Worm (Caenorhabditis elegans) whole organism, L4/young adult: ENCODE measurements around the gene C35A11.3.

Experiments used
- W03F9.2 ChIP-seq: fragments of 150-350 bp; optimal IDR thresholded peaks from 2 replicates; lab custom pipeline; 2014; ENCODE audit warnings: missing biosample characterization, missing genetic modification characterization
- dao-5 ChIP-seq: sonication (generic microtip); optimal IDR thresholded peaks from 2 replicates; lab custom pipeline; 2016; ENCODE audit warnings: missing genotype, missing genetic modification characterization, moderate library complexity, missing compliant biosample characterization
- him-1 ChIP-seq: sonication (generic microtip); optimal IDR thresholded peaks from 2 replicates; lab custom pipeline; 2016; ENCODE audit warnings: missing genotype, missing genetic modification reagents, missing genetic modification characterization, missing compliant biosample characterization

- TF ChIP-seq dao-5 (tag; lab: Kevin White, UChicago), result no peak
- TF ChIP-seq W03F9.2, result no peak
- no peak for TF ChIP-seq him-1 (tag; lab: Kevin White, UChicago)
These were observed 38.5 kb downstream of the C35A11.3 start, which contains the start of gene F08F3.4 for ce11 chrV:5410679-5411078.
